Fruit fly (Drosophila melanogaster) whole organism, pupa: Measurements from ENCODE around the gene CG31253.
A peak's percentile ranks its signal among the peaks of the same experiment; 100 is the strongest.

Experiments used
- CG12605 ChIP-seq: fragments of 200-800 bp; sonication (Bioruptor generic); IDR thresholded peaks from 2 replicates; pipeline ENCODE4 v1.3.6; 2022; ENCODE audit warnings: missing biosample characterization, missing genetic modification characterization
- CG13204 ChIP-seq: fragments of 200-800 bp; sonication (Bioruptor generic); optimal IDR thresholded peaks from 2 replicates; lab custom pipeline; 2018; ENCODE audit warnings: missing biosample characterization, mild to moderate bottlenecking, missing genetic modification characterization, moderate library complexity
- CG17806 ChIP-seq: fragments of 200-800 bp; sonication (Bioruptor generic); optimal IDR thresholded peaks from 2 replicates; lab custom pipeline; 2018; ENCODE audit warnings: missing biosample characterization, mild to moderate bottlenecking, missing genetic modification characterization, moderate library complexity
- CG32121 ChIP-seq: fragments of 200-800 bp; sonication (Bioruptor generic); IDR thresholded peaks from 2 replicates; pipeline ENCODE4 v1.3.6; 2022; ENCODE audit warnings: missing biosample characterization, missing genetic modification characterization
- CG34367 ChIP-seq: fragments of 200-800 bp; sonication (Bioruptor generic); optimal IDR thresholded peaks from 2 replicates; lab custom pipeline; 2018; ENCODE audit warnings: missing biosample characterization, mild to moderate bottlenecking, missing genetic modification characterization
- EcR ChIP-seq: fragments of 200-800 bp; sonication (Bioruptor generic); optimal IDR thresholded peaks from 3 replicates; lab custom pipeline; 2019; ENCODE audit warnings: missing biosample characterization, missing genetic modification characterization, mild to moderate bottlenecking, moderate library complexity, missing genetic modification reagents
- Pif1B ChIP-seq: fragments of 200-800 bp; sonication (Bioruptor generic); optimal IDR thresholded peaks from 3 replicates; lab custom pipeline; 2016; ENCODE audit warnings: missing biosample characterization, missing genetic modification characterization
- fd96Ca ChIP-seq: fragments of 200-800 bp; sonication (Bioruptor generic); IDR thresholded peaks from 3 replicates; pipeline ENCODE4 v1.3.6; 2022; ENCODE audit warnings: missing biosample characterization, missing genetic modification characterization

dm6 chr3R:27926738-27927215 lies 33.6 kb downstream of the CG31253 start:
- TF ChIP-seq CG34367 (tag; lab: Kevin White, UChicago) (no peak), EcR (GFP tag; lab: Kevin White, UChicago) (peak; percentile 62), CG17806 (tag; lab: Kevin White, UChicago) (no peak), CG12605 (GFP tag; lab: Robert Waterston, UW) (no peak), CG13204 (GFP tag; lab: Kevin White, UChicago) (no peak), fd96Ca (GFP tag; lab: Robert Waterston, UW) (no peak), Pif1B (GFP tag; lab: Kevin White, UChicago) (no peak), CG32121 (no peak; the same call in 1 of the 2 replicates)
